Worm (Caenorhabditis elegans) whole organism, L4 larva: Measurements from ENCODE around the gene snb-5.
A peak's percentile ranks its signal among the peaks of the same experiment; 100 is the strongest.

ENCODE experiments used
- Y48G9A.11 ChIP-seq: fragments of 200-800 bp; sonication (Bioruptor generic); IDR thresholded peaks from 2 replicates; pipeline ENCODE4 v1.3.6; 2022; ENCODE audit warnings: missing genetic modification reagents, missing genetic modification characterization, missing compliant biosample characterization
- ZK546.5 ChIP-seq, 2 experiments: sonication (generic microtip); optimal IDR thresholded peaks; 2 replicates each; lab custom pipeline; 2017; ENCODE audit warnings: missing biosample characterization in 2 of 2, missing genetic modification characterization in 2 of 2
- aha-1 ChIP-seq: fragments of 150-350 bp; peaks from one replicate; lab custom pipeline; 2014; ENCODE audit warnings: missing biosample characterization, missing genetic modification characterization
- daf-16 ChIP-seq, 3 experiments: sonication (generic microtip); optimal IDR thresholded peaks; 2 replicates each; lab custom pipeline; 2016 to 2017; ENCODE audit warnings: missing genetic modification characterization in 3 of 3, missing genetic modification reagents in 3 of 3, mild to moderate bottlenecking in 2 of 3, missing compliant biosample characterization in 2 of 3, missing biosample characterization in 1 of 3, moderate library complexity in 1 of 3
- dpl-1 ChIP-seq: fragments of 150-350 bp; optimal IDR thresholded peaks from 2 replicates; lab custom pipeline; 2014; ENCODE audit warnings: missing biosample characterization, missing genetic modification reagents, missing genetic modification characterization
- duxl-1 ChIP-seq: sonication (generic microtip); optimal IDR thresholded peaks from 2 replicates; lab custom pipeline; 2016; ENCODE audit warnings: mild to moderate bottlenecking, missing genetic modification characterization, moderate library complexity, missing compliant biosample characterization; ENCODE audit not compliant: poor library complexity
- egl-27 ChIP-seq: sonication (generic microtip); optimal IDR thresholded peaks from 3 replicates; lab custom pipeline; 2017; ENCODE audit warnings: missing biosample characterization, missing genetic modification reagents, missing genetic modification characterization
- fkh-10 ChIP-seq: fragments of 150-350 bp; optimal IDR thresholded peaks from 2 replicates; lab custom pipeline; 2014; ENCODE audit warnings: missing biosample characterization, missing genetic modification reagents, missing genetic modification characterization
- hif-1 ChIP-seq, 2 experiments: sonication (generic microtip); optimal IDR thresholded peaks; 2 replicates each; lab custom pipeline; 2016 to 2017; ENCODE audit warnings: missing compliant biosample characterization in 2 of 2, missing genetic modification characterization in 2 of 2, missing genetic modification reagents in 2 of 2, missing genotype in 2 of 2, mild to moderate bottlenecking in 1 of 2
- lim-7 ChIP-seq: fragments of 200-800 bp; sonication (Bioruptor generic); IDR thresholded peaks from 2 replicates; pipeline ENCODE4 v1.3.6; 2022; ENCODE audit warnings: missing genetic modification characterization, missing compliant biosample characterization
- lin-13 ChIP-seq: fragments of 150-350 bp; optimal IDR thresholded peaks from 2 replicates; lab custom pipeline; 2014; ENCODE audit warnings: missing biosample characterization, missing genetic modification reagents, missing genetic modification characterization
- lin-38 ChIP-seq: fragments of 200-800 bp; sonication (Bioruptor generic); IDR thresholded peaks from 2 replicates; pipeline ENCODE4 v1.3.6; 2022; ENCODE audit warnings: missing genetic modification reagents, missing genetic modification characterization, missing compliant biosample characterization
- madf-9 ChIP-seq: fragments of 200-800 bp; sonication (Bioruptor generic); conservative IDR thresholded peaks from 2 replicates; pipeline ENCODE4 v1.3.6; 2022; ENCODE audit warnings: missing genetic modification reagents, missing genetic modification characterization, missing compliant biosample characterization
- mep-1 ChIP-seq: fragments of 150-350 bp; sonication (generic microtip); optimal IDR thresholded peaks from 3 replicates; lab custom pipeline; 2014; ENCODE audit warnings: missing biosample characterization, missing genetic modification characterization
- mes-2 ChIP-seq: sonication (generic microtip); optimal IDR thresholded peaks from 2 replicates; lab custom pipeline; 2016; ENCODE audit warnings: missing genotype, mild to moderate bottlenecking, missing genetic modification characterization, missing compliant biosample characterization; ENCODE audit not compliant: poor library complexity, severe bottlenecking
- nhr-25 ChIP-seq: sonication (generic microtip); optimal IDR thresholded peaks from 2 replicates; lab custom pipeline; 2017; ENCODE audit warnings: missing genetic modification characterization, mild to moderate bottlenecking, missing compliant biosample characterization, antibody characterized with exemption, moderate library complexity, borderline replicate concordance; ENCODE audit not compliant: insufficient read depth
- nhr-77 ChIP-seq: fragments of 150-350 bp; optimal IDR thresholded peaks from 2 replicates; lab custom pipeline; 2014; ENCODE audit warnings: missing biosample characterization, missing genetic modification characterization
- pha-4 ChIP-seq, 2 experiments: fragments of 150-350 bp in 1 of 2; fragments of 200-800 bp in 1 of 2; sonication (Bioruptor generic) in 1 of 2; IDR thresholded peaks in 1 of 2; optimal IDR thresholded peaks in 1 of 2; 2 replicates each; pipeline versions ENCODE4 v1.3.6 to Lab custom; 2014 to 2022; ENCODE audit warnings: missing genetic modification characterization in 2 of 2, missing genetic modification reagents in 2 of 2, missing biosample characterization in 1 of 2, missing compliant biosample characterization in 1 of 2
- php-3 ChIP-seq: fragments of 200-800 bp; sonication (Bioruptor generic); IDR thresholded peaks from 2 replicates; pipeline ENCODE4 v1.3.6; 2022; ENCODE audit warnings: missing genetic modification reagents, missing genetic modification characterization, missing compliant biosample characterization
- set-16 ChIP-seq: fragments of 200-800 bp; sonication (Bioruptor generic); IDR thresholded peaks from 2 replicates; pipeline ENCODE4 v1.3.6; 2022; ENCODE audit warnings: missing genetic modification reagents, missing genetic modification characterization, missing compliant biosample characterization
- unc-130 ChIP-seq: sonication (generic microtip); optimal IDR thresholded peaks from 2 replicates; lab custom pipeline; 2016; ENCODE audit warnings: missing genetic modification reagents, missing genetic modification characterization, missing compliant biosample characterization
- unc-39 ChIP-seq: sonication (generic microtip); optimal IDR thresholded peaks from 2 replicates; lab custom pipeline; 2017; ENCODE audit warnings: missing biosample characterization, missing genetic modification characterization
- vab-7 ChIP-seq: fragments of 200-800 bp; sonication (Bioruptor generic); IDR thresholded peaks from 2 replicates; pipeline ENCODE4 v1.3.6; 2022; ENCODE audit warnings: missing genetic modification reagents, missing genetic modification characterization, missing compliant biosample characterization
- ztf-11 ChIP-seq: fragments of 150-350 bp; optimal IDR thresholded peaks from 2 replicates; lab custom pipeline; 2014; ENCODE audit warnings: missing biosample characterization, missing genetic modification characterization

The snb-5 gene

ce11 chrIII:8247051-8247450 lies 44.2 kb downstream of the snb-5 start, which contains the start of gene C02F5.13:
Gene C02F5.13, plus strand, starts transcription at chrIII:8247351.
- TF ChIP-seq php-3 (GFP tag; lab: Robert Waterston, UW) = no peak
- TF ChIP-seq fkh-10 (GFP tag; lab: Kevin White, UChicago) = no peak
- no peak for TF ChIP-seq daf-16 (GFP tag; optimal IDR thresholded peaks at IDR 0.05; lab: Kevin White, UChicago)
- no peak for TF ChIP-seq daf-16 (tag; optimal IDR thresholded peaks at IDR 0.05; lab: Kevin White, UChicago)
- no peak for TF ChIP-seq ztf-11
- TF ChIP-seq lim-7 (GFP tag; lab: Robert Waterston, UW) = no peak
- TF ChIP-seq egl-27 (tag; lab: Kevin White, UChicago) = no peak
- TF ChIP-seq unc-39 (tag; lab: Kevin White, UChicago) = no peak
- TF ChIP-seq unc-130 (GFP tag; lab: Kevin White, UChicago) = no peak
- TF ChIP-seq ZK546.5 (tag; optimal IDR thresholded peaks at IDR 0.05; lab: Kevin White, UChicago) = no peak

ce11 chrIII:8249381-8249780 lies 46.5 kb downstream of the snb-5 start, which contains the start of the genes C02F5.10 and C02F5.2:
Gene C02F5.10, minus strand, starts transcription at chrIII:8249481.
Gene C02F5.2, plus strand, starts transcription at chrIII:8249619.
- no peak for TF ChIP-seq pha-4 (GFP tag; IDR thresholded peaks at IDR 0.05; lab: Robert Waterston, UW)
- no peak for TF ChIP-seq pha-4 (tag; optimal IDR thresholded peaks at IDR 0.05; lab: Kevin White, UChicago)

ce11 chrIII:8250007-8250683 lies 47.3 kb downstream of the snb-5 start, which contains the start of gene knl-1:
Gene knl-1, plus strand, starts transcription at chrIII:8250632.
- TF ChIP-seq set-16 = no peak
- peak; percentile 48; the same call in 1 of the 2 replicates for TF ChIP-seq Y48G9A.11 (GFP tag; lab: Robert Waterston, UW)
- TF ChIP-seq lin-13 (GFP tag; lab: Kevin White, UChicago) = peak; percentile 69
- no peak for TF ChIP-seq pha-4 (GFP tag; IDR thresholded peaks at IDR 0.05; lab: Robert Waterston, UW)
- peak; percentile 85 for TF ChIP-seq pha-4 (tag; optimal IDR thresholded peaks at IDR 0.05; lab: Kevin White, UChicago)
- no peak for TF ChIP-seq duxl-1 (tag; lab: Kevin White, UChicago)
- TF ChIP-seq aha-1 (tag; lab: Kevin White, UChicago) = peak; percentile 84
- peak; percentile 88 for TF ChIP-seq mes-2 (tag; lab: Kevin White, UChicago)
- TF ChIP-seq madf-9 (GFP tag; lab: Robert Waterston, UW) = no peak
- TF ChIP-seq vab-7 (GFP tag; lab: Robert Waterston, UW) = peak; percentile 34; the same call in 1 of the 2 replicates
- TF ChIP-seq nhr-25 (tag; lab: Kevin White, UChicago) = peak; percentile 19
- no peak for TF ChIP-seq mep-1 (tag; lab: Kevin White, UChicago)
- TF ChIP-seq nhr-77 (tag; lab: Kevin White, UChicago) = peak; percentile 14
- peak; percentile 97 for TF ChIP-seq unc-130 (GFP tag; lab: Kevin White, UChicago)
- TF ChIP-seq dpl-1 (GFP tag; lab: Kevin White, UChicago) = peak; percentile 75
- peak; percentile 94 for TF ChIP-seq lin-38 (GFP tag; lab: Robert Waterston, UW)
- TF ChIP-seq hif-1 (tag; optimal IDR thresholded peaks at IDR 0.05; lab: Kevin White, UChicago) = peak in 1 of 2 experiments; percentile 69
